Worm (Caenorhabditis elegans) whole organism, L1 larva: ENCODE measurements around the gene appg-2.

Experiments used
- C04F5.9 ChIP-seq: sonication (generic microtip); optimal IDR thresholded peaks from 2 replicates; lab custom pipeline; 2016; ENCODE audit warnings: missing genetic modification characterization, missing compliant biosample characterization
- F16B12.6 ChIP-seq: fragments of 150-350 bp; optimal IDR thresholded peaks from 2 replicates; lab custom pipeline; 2014; ENCODE audit warnings: missing biosample characterization, missing genetic modification characterization
- aha-1 ChIP-seq: fragments of 150-350 bp; optimal IDR thresholded peaks from 2 replicates; lab custom pipeline; 2014; ENCODE audit warnings: missing biosample characterization, missing genetic modification characterization
- alr-1 ChIP-seq: fragments of 200-800 bp; sonication (Bioruptor generic); optimal IDR thresholded peaks from 2 replicates; lab custom pipeline; 2018; ENCODE audit warnings: borderline replicate concordance, mild to moderate bottlenecking, missing genetic modification characterization, missing compliant biosample characterization
- aly-2 ChIP-seq: fragments of 150-350 bp; optimal IDR thresholded peaks from 2 replicates; lab custom pipeline; 2014; ENCODE audit warnings: missing biosample characterization, missing genetic modification characterization
- ama-1 ChIP-seq: fragments of 150-350 bp; optimal IDR thresholded peaks from 2 replicates; lab custom pipeline; 2014
- blmp-1 ChIP-seq: fragments of 150-350 bp; optimal IDR thresholded peaks from 2 replicates; lab custom pipeline; 2014; ENCODE audit warnings: missing biosample characterization, missing genetic modification characterization
- ceh-63 ChIP-seq: fragments of 200-800 bp; sonication (Bioruptor generic); optimal IDR thresholded peaks from 2 replicates; lab custom pipeline; 2018; ENCODE audit warnings: mild to moderate bottlenecking, missing genetic modification characterization, missing compliant biosample characterization
- ceh-8 ChIP-seq: fragments of 200-800 bp; sonication (Bioruptor generic); optimal IDR thresholded peaks from 2 replicates; lab custom pipeline; 2018; ENCODE audit warnings: mild to moderate bottlenecking, missing genetic modification characterization, moderate library complexity, missing compliant biosample characterization
- ceh-88 ChIP-seq: fragments of 200-800 bp; sonication (Bioruptor generic); IDR thresholded peaks from 2 replicates; pipeline ENCODE4 v1.3.6; 2022; ENCODE audit warnings: missing genetic modification characterization, missing compliant biosample characterization
- ces-1 ChIP-seq: fragments of 150-350 bp; optimal IDR thresholded peaks from 2 replicates; lab custom pipeline; 2014; ENCODE audit warnings: missing biosample characterization, missing genetic modification reagents, missing genetic modification characterization
- dsc-1 ChIP-seq: sonication (generic microtip); optimal IDR thresholded peaks from 2 replicates; lab custom pipeline; 2016; ENCODE audit warnings: mild to moderate bottlenecking, missing genetic modification characterization, missing compliant biosample characterization
- efl-3 ChIP-seq: fragments of 200-800 bp; sonication (Bioruptor generic); optimal IDR thresholded peaks from 2 replicates; lab custom pipeline; 2018; ENCODE audit warnings: mild to moderate bottlenecking, missing genetic modification characterization, missing compliant biosample characterization
- egl-13 ChIP-seq: sonication (generic microtip); optimal IDR thresholded peaks from 2 replicates; lab custom pipeline; 2016; ENCODE audit warnings: missing genotype, missing genetic modification reagents, missing genetic modification characterization, missing compliant biosample characterization
- egl-27 ChIP-seq, 2 experiments: fragments of 150-350 bp in 1 of 2; sonication (generic microtip); optimal IDR thresholded peaks; 3 replicates each; lab custom pipeline; 2017 to 2018; ENCODE audit warnings: missing biosample characterization in 2 of 2, missing genetic modification characterization in 2 of 2, missing genetic modification reagents in 2 of 2
- elt-3 ChIP-seq, 6 experiments: fragments of 150-350 bp in 1 of 6; sonication (generic microtip); optimal IDR thresholded peaks; 2 replicates each; lab custom pipeline; 2017 to 2018; ENCODE audit warnings: missing biosample characterization in 6 of 6, missing genetic modification characterization in 6 of 6, inconsistent platforms in 1 of 6
- ets-5 ChIP-seq: fragments of 200-800 bp; sonication (Bioruptor generic); IDR thresholded peaks from 2 replicates; pipeline ENCODE4 v1.3.6; 2022; ENCODE audit warnings: missing genetic modification characterization, missing compliant biosample characterization
- fkh-10 ChIP-seq: sonication (generic microtip); optimal IDR thresholded peaks from 2 replicates; lab custom pipeline; 2017; ENCODE audit warnings: missing biosample characterization, missing genetic modification reagents, missing genetic modification characterization
- fkh-8 ChIP-seq: sonication (generic microtip); optimal IDR thresholded peaks from 2 replicates; lab custom pipeline; 2016; ENCODE audit warnings: mild to moderate bottlenecking, missing genetic modification characterization, missing compliant biosample characterization
- grh-1 ChIP-seq: fragments of 200-800 bp; sonication (Bioruptor generic); IDR thresholded peaks from 2 replicates; pipeline ENCODE4 v1.3.6; 2022; ENCODE audit warnings: missing genetic modification reagents, missing genetic modification characterization, missing compliant biosample characterization
- hpl-2 ChIP-seq: fragments of 150-350 bp; optimal IDR thresholded peaks from 2 replicates; lab custom pipeline; 2014; ENCODE audit warnings: missing biosample characterization, missing genetic modification reagents, missing genetic modification characterization
- isw-1 ChIP-seq: fragments of 200-800 bp; sonication (Bioruptor generic); IDR thresholded peaks from 2 replicates; pipeline ENCODE4 v1.3.6; 2022; ENCODE audit warnings: missing genetic modification characterization, missing compliant biosample characterization
- jun-1 ChIP-seq: fragments of 150-350 bp; optimal IDR thresholded peaks from 2 replicates; lab custom pipeline; 2014; ENCODE audit warnings: missing biosample characterization, missing genetic modification reagents, missing genetic modification characterization
- lin-13 ChIP-seq: fragments of 150-350 bp; optimal IDR thresholded peaks from 2 replicates; lab custom pipeline; 2014; ENCODE audit warnings: missing biosample characterization, missing genetic modification reagents, missing genetic modification characterization
- lin-15B ChIP-seq: fragments of 150-350 bp; sonication (generic microtip); optimal IDR thresholded peaks from 3 replicates; lab custom pipeline; 2014; ENCODE audit warnings: missing biosample characterization, missing genetic modification characterization
- lsy-2 ChIP-seq, 2 experiments: fragments of 150-350 bp; optimal IDR thresholded peaks; 2 replicates each; lab custom pipeline; 2014; ENCODE audit warnings: missing biosample characterization in 2 of 2, missing genetic modification characterization in 2 of 2
- mab-9 ChIP-seq: fragments of 200-800 bp; sonication (Bioruptor generic); IDR thresholded peaks from 2 replicates; pipeline ENCODE4 v1.3.6; 2022; ENCODE audit warnings: missing genetic modification reagents, missing genetic modification characterization, missing compliant biosample characterization
- mef-2 ChIP-seq: fragments of 150-350 bp; optimal IDR thresholded peaks from 2 replicates; lab custom pipeline; 2014; ENCODE audit warnings: missing biosample characterization, missing genetic modification characterization
- mep-1 ChIP-seq: fragments of 150-350 bp; optimal IDR thresholded peaks from 2 replicates; lab custom pipeline; 2014; ENCODE audit warnings: missing biosample characterization, missing genetic modification characterization
- nhr-11 ChIP-seq: fragments of 150-350 bp; optimal IDR thresholded peaks from 2 replicates; lab custom pipeline; 2014; ENCODE audit warnings: missing biosample characterization, missing genetic modification characterization
- nhr-19 ChIP-seq: fragments of 200-800 bp; sonication (Bioruptor generic); conservative IDR thresholded peaks from 2 replicates; pipeline ENCODE4 v1.3.6; 2022; ENCODE audit warnings: missing genetic modification characterization, missing compliant biosample characterization
- nhr-20 ChIP-seq: sonication (generic microtip); optimal IDR thresholded peaks from 2 replicates; lab custom pipeline; 2016; ENCODE audit warnings: mild to moderate bottlenecking, missing genetic modification characterization, missing compliant biosample characterization
- nhr-47 ChIP-seq: sonication (generic microtip); optimal IDR thresholded peaks from 2 replicates; lab custom pipeline; 2016; ENCODE audit warnings: mild to moderate bottlenecking, missing genetic modification characterization, moderate library complexity, missing compliant biosample characterization
- nhr-84 ChIP-seq: sonication (generic microtip); optimal IDR thresholded peaks from 2 replicates; lab custom pipeline; 2017; ENCODE audit warnings: missing biosample characterization, missing genetic modification characterization
- nhr-85 ChIP-seq: sonication (generic microtip); peaks from one replicate; lab custom pipeline; 2016; ENCODE audit warnings: missing genetic modification characterization, inconsistent platforms, missing compliant biosample characterization
- pag-3 ChIP-seq: sonication (generic microtip); optimal IDR thresholded peaks from 2 replicates; lab custom pipeline; 2017; ENCODE audit warnings: missing genetic modification characterization, mild to moderate bottlenecking, missing compliant biosample characterization, antibody characterized with exemption, borderline replicate concordance; ENCODE audit not compliant: insufficient read depth
- snu-23 ChIP-seq: sonication (generic microtip); optimal IDR thresholded peaks from 2 replicates; lab custom pipeline; 2016; ENCODE audit warnings: missing genetic modification characterization, missing compliant biosample characterization
- sptf-1 ChIP-seq: fragments of 150-350 bp; optimal IDR thresholded peaks from 2 replicates; lab custom pipeline; 2014; ENCODE audit warnings: missing biosample characterization, missing genetic modification characterization
- swsn-7 ChIP-seq: sonication (generic microtip); optimal IDR thresholded peaks from 2 replicates; lab custom pipeline; 2016; ENCODE audit warnings: missing genetic modification characterization, missing compliant biosample characterization
- tbx-2 ChIP-seq: sonication (generic microtip); optimal IDR thresholded peaks from 2 replicates; lab custom pipeline; 2016; ENCODE audit warnings: missing genetic modification characterization, missing compliant biosample characterization
- tlp-1 ChIP-seq: fragments of 150-350 bp; optimal IDR thresholded peaks from 2 replicates; lab custom pipeline; 2014; ENCODE audit warnings: missing biosample characterization, missing genetic modification characterization
- unc-130 ChIP-seq: fragments of 150-350 bp; optimal IDR thresholded peaks from 2 replicates; lab custom pipeline; 2017; ENCODE audit warnings: missing biosample characterization, missing genetic modification characterization, inconsistent platforms
- unc-30 ChIP-seq: sonication (generic microtip); optimal IDR thresholded peaks from 2 replicates; lab custom pipeline; 2017; ENCODE audit warnings: missing biosample characterization, missing genetic modification characterization
- unc-62 ChIP-seq: fragments of 150-350 bp; optimal IDR thresholded peaks from 2 replicates; lab custom pipeline; 2014; ENCODE audit warnings: missing biosample characterization, missing genetic modification reagents, missing genetic modification characterization
- xbp-1 ChIP-seq: sonication (generic microtip); optimal IDR thresholded peaks from 2 replicates; lab custom pipeline; 2016; ENCODE audit warnings: missing genetic modification characterization, missing compliant biosample characterization
- zag-1 ChIP-seq: fragments of 150-350 bp; optimal IDR thresholded peaks from 2 replicates; lab custom pipeline; 2014; ENCODE audit warnings: missing biosample characterization, missing genetic modification characterization
- ztf-4 ChIP-seq: fragments of 150-350 bp; optimal IDR thresholded peaks from 2 replicates; lab custom pipeline; 2014; ENCODE audit warnings: missing biosample characterization, missing genetic modification characterization

Gene appg-2

DNA sequence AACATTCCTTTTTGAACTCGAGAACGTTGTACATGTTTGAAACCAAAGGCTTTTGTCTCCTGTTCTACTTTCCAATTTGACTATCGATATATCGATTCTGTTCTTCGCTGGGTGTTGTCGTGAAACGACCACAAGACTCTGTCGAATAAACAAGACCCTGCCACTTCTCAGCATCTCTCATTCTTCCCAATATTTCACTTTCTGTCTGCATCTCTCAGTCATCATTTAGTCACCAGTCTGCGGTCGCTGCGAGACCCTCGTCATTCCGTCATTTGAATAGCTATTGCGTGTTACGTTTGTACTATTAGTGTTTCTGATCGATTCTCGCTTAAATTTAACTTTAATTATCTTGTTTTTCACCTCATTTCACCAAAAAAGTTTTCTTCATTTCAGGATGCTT lies 13.6 kb upstream of the appg-2 start (continued):
- TF ChIP-seq egl-13 (peak; percentile 93), aha-1 (tag; lab: Kevin White, UChicago) (peak; percentile 7), unc-130 (tag; lab: Kevin White, UChicago) (peak; percentile 98), fkh-10 (peak; percentile 75), snu-23 (GFP tag; lab: Kevin White, UChicago) (peak; percentile 99), lin-15B (peak; percentile 23), efl-3 (GFP tag; lab: Kevin White, UChicago) (no peak), alr-1 (tag; lab: Kevin White, UChicago) (no peak), ceh-8 (GFP tag; lab: Kevin White, UChicago) (peak; percentile 94), xbp-1 (tag; lab: Kevin White, UChicago) (peak; percentile 96), swsn-7 (tag; lab: Kevin White, UChicago) (peak; percentile 98), ama-1 (lab: Kevin White, UChicago) (peak; percentile 96), grh-1 (GFP tag; lab: Robert Waterston, UW) (peak; percentile 95), sptf-1 (tag; lab: Kevin White, UChicago) (no peak), pag-3 (no peak), nhr-47 (tag; lab: Kevin White, UChicago) (peak; percentile 97), mef-2 (peak; percentile 66), blmp-1 (tag; lab: Kevin White, UChicago) (peak; percentile 86), mab-9 (GFP tag; lab: Robert Waterston, UW) (peak; percentile 91), ceh-63 (GFP tag; lab: Kevin White, UChicago) (peak; percentile 18), fkh-8 (peak; percentile 99), elt-3 (tag; optimal IDR thresholded peaks at IDR 0.05; lab: Kevin White, UChicago) (peak in 3 of 6 experiments; percentile 83 to 94 (median 86)), nhr-84 (tag; lab: Kevin White, UChicago) (no peak), ces-1 (GFP tag; lab: Kevin White, UChicago) (no peak), C04F5.9 (peak; percentile 78), egl-27 (tag; optimal IDR thresholded peaks at IDR 0.05; lab: Kevin White, UChicago) (no peak), tlp-1 (tag; lab: Kevin White, UChicago) (no peak), isw-1 (GFP tag; lab: Robert Waterston, UW) (peak; percentile 92), nhr-11 (tag; lab: Kevin White, UChicago) (peak; percentile 94), hpl-2 (GFP tag; lab: Kevin White, UChicago) (peak; percentile 86), unc-62 (no peak), mep-1 (tag; lab: Kevin White, UChicago) (peak; percentile 98), ceh-88 (GFP tag; lab: Robert Waterston, UW) (peak; percentile 92), nhr-85 (peak; percentile 99), lsy-2 (tag; optimal IDR thresholded peaks at IDR 0.05; lab: Kevin White, UChicago) (peak; percentile 93 to 94), ztf-4 (tag; lab: Kevin White, UChicago) (peak; percentile 97), F16B12.6 (tag; lab: Kevin White, UChicago) (peak; percentile 61), unc-30 (tag; lab: Kevin White, UChicago) (no peak), jun-1 (tag; lab: Kevin White, UChicago) (peak; percentile 96), tbx-2 (tag; lab: Kevin White, UChicago) (peak; percentile 98), dsc-1 (tag; lab: Kevin White, UChicago) (peak; percentile 96), lin-13 (peak; percentile 94), nhr-20 (tag; lab: Kevin White, UChicago) (peak; percentile 99), zag-1 (tag; lab: Kevin White, UChicago) (peak; percentile 5), aly-2 (peak; percentile 74), ets-5 (GFP tag; lab: Robert Waterston, UW) (no peak), nhr-19 (GFP tag; lab: Robert Waterston, UW) (peak; percentile 96)
